Fruit fly (Drosophila melanogaster) whole organism, pupa: ENCODE measurements around the gene alien.

Experiments
- EcR ChIP-seq: fragments of 200-800 bp; sonication (Bioruptor generic); optimal IDR thresholded peaks from 3 replicates; lab custom pipeline; 2019; ENCODE audit warnings: missing biosample characterization, missing genetic modification characterization, mild to moderate bottlenecking, moderate library complexity, missing genetic modification reagents
- gl ChIP-seq: fragments of 200-800 bp; sonication (Bioruptor generic); optimal IDR thresholded peaks from 2 replicates; lab custom pipeline; 2018; ENCODE audit warnings: missing biosample characterization, mild to moderate bottlenecking, missing genetic modification characterization

DNA sequence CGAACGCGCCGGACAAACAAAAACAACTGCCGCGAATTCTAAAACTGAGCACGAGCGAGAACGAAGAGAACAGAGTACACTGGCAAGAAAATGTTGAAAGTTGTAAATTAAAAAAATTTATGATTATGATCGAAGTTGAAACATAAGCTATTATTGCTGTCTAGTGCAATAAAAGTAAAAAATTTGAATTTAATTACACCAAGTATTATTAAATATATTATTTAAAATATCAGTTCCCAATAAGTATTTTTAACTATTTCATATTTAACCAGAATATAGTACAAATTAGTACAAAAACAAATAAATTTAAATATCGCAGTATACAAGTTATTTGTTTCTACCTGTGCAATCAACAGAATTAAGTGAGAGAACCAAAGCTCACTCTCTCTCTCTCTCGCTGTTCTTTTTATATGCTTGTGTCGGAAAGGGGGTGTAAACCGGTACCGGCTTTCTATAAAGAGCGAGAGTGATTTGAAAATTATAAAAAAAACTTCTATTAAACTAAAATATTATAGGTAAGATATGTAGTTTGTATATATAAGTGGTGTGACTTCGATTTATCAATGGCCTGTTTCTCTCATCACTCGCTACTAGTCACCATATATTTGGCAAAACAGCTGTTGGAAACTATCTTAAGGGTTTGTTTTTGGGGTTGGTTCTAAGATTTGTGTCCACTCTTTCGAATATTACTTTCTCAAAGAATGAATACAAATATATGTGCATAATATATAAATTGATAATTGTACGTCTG, 45.8 kb downstream of the alien start, which contains the start of gene C1GalTA:
- TF ChIP-seq gl (tag; lab: Kevin White, UChicago), result peak; percentile 92
- TF ChIP-seq EcR (GFP tag; lab: Kevin White, UChicago), result peak; percentile 72
